Fruit fly (Drosophila melanogaster) whole organism, larva: ENCODE measurements around the gene CG6770.

ENCODE experiments used
- noc ChIP-seq: fragments of 200-800 bp; sonication (Bioruptor generic); optimal IDR thresholded peaks from 3 replicates; lab custom pipeline; 2019; ENCODE audit warnings: missing biosample characterization, mild to moderate bottlenecking, missing genetic modification characterization, moderate library complexity

The CG6770 gene

DNA sequence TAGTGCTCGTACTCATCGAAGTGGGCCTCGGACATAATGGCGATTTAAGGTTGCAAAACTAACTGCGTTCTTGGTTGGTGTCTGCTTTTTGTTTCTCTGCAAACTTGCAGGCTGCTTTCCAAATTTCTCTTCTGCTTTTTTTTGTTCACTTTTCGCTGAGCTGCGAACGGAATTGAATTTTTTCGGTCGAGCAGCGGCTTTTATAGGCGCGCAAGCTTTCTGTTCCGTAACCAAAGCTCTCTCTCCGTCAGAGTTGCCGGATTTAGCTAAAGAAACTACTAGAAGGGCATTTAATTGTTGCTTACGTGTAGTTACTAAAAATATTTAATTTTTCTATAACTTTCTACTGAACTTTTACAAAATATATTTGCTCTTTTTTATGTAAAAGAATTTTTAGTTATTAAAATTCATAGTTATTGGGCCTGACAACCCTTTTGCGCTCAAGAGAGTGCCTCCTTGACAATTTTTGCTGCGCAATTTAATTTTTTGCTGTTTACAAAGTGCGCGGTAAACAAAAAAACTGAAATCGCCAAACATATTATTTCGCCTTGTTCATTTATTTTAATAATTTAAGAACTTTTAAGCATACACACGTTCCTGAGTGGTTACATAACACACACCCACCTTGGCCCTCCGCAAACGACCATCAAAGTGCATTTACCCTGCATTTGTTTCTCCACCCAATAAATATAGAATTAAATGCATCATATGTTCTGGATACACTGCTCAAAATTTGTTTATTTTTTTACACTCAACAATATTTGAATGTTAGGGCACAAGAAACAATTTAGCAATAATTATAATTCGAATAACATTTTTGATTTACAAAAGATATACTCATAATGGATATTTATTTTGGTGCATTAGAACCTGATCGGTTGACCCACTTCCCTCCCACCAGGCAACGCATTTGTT, at the start of gene CG6770:
Gene CG6770, minus strand, starts transcription at position 178 of the 915 bp plus-strand sequence.
- peak; percentile 87 for TF ChIP-seq noc (tag; lab: Kevin White, UChicago)

dm6 chr2L:12093652-12094051, 47.7 kb upstream of the CG6770 start:
- TF ChIP-seq noc (tag; lab: Kevin White, UChicago): no peak

DNA sequence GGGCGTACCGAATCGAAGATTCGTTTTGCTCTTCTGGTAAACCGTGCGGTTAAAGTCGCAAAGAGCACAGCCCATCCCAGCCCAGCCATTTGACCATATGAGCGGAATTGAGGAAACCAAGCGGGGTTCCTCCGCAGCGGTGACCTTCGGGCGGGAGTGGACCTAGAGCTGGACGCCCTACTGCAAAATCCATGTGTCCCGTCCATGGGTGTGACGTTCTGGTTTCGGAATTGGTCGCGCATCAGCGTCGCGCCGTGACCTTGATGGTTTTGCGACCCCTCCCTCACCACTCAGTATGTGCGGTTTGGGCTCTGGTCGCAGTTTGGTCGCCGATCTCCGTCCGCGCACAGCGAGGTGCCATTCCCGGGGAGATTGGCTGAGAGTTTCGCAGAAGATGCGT, 46.8 kb upstream of the CG6770 start:
- no peak for TF ChIP-seq noc (tag; lab: Kevin White, UChicago)

DNA sequence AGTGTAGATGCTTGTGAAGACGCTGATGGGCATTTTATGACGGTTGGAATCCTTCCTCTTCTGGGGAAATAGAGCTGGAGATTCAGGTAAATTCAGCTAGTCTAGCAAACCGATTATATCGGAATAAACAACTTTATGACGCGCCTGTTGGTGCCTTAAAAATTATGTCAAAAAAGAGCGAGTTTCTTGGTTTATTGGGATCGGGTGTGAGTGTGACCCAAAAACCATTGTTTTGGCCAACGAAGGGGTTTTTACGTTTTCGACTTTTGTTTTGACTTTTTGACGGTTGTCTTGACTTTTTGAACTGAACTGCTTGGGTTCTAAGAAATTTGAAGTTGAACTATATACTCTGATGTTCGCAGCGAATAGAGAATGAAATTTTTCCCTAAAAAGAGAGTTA, 46.1 kb upstream of the CG6770 start:
- TF ChIP-seq noc (tag; lab: Kevin White, UChicago): no peak

- no peak for TF ChIP-seq noc (tag; lab: Kevin White, UChicago)
Observed at dm6 chr2L:12091522-12091921, 45.6 kb upstream of the CG6770 start, which contains the start of gene Pex19. Pex19 (plus strand) TSS chr2L:12091822.

DNA sequence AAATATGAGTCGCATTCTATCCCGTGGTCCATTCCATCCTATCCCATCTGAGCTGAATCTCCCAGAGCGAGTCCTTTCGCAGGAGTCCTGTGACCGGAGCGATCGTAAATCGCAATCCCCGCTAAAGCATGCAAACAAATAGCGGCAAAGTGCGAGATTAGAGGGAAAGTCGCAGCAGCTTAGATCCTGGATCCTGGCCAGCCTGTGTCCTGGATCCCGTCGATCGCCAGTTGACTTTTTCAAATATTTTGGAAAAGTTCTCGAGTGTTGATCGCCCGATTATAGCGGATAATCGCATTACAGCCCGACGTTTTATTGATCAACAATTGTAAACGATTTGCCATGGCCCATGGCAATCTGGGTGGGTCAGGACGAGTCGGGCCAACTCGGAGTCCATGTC, 43.2 kb upstream of the CG6770 start:
- no peak for TF ChIP-seq noc (tag; lab: Kevin White, UChicago)

- no peak for TF ChIP-seq noc (tag; lab: Kevin White, UChicago)
Observed at dm6 chr2L:12087442-12087841, 41.5 kb upstream of the CG6770 start.

dm6 chr2L:12085619-12086171, 39.8 kb upstream of the CG6770 start, which contains the start of gene prd:
prd (minus strand) TSS chr2L:12085827.
- no peak for TF ChIP-seq noc (tag; lab: Kevin White, UChicago)

DNA sequence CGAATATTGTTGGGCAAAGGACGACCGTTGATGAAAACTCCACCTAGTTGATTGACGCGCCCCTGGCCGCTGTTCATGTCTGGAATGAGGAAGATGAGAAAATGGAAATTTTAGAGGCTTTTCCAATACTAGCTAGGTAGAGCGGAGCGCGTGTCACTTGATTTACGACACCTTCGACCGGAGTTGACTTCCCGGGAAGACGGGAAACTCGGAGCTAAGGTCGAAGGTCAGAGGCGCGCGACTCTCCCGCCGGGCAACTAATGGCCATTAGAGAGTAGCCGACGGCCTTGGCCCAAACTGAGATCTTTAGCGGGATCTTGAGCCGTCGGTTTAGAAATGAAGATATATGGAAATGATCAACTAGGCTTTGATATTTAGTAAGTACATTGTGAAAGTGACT, 39.1 kb upstream of the CG6770 start:
- TF ChIP-seq noc (tag; lab: Kevin White, UChicago): no peak

DNA sequence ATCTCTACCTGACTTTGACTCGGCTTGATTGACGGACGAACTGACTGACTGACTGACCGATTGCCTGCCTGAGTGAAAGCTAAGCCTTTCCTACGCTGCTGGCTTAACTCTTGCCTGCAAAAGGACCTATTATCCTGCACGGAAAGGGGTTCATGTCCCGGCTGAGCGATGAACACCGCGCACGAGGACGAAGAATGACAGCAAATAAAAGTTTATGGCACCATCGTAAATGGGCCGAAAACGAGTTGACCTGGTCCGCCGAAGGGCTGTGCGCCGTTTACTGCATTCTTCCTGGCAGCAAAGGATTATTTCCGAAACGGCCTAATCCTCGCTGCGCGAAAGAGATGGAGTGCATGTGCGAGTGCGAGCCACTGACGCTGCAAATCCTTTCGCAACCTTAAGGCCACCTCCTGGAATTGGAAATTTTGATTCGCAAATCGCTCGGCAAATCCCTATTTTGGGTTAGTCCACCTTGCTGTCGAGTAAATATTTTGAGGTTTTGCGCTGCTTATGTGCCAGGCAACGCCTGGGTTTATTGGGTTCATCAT, 35.3 kb upstream of the CG6770 start:
- TF ChIP-seq noc (tag; lab: Kevin White, UChicago): no peak

dm6 chr2L:12079827-12080381, 34.0 kb upstream of the CG6770 start:
- no peak for TF ChIP-seq noc (tag; lab: Kevin White, UChicago)

dm6 chr2L:12078695-12079094, 32.8 kb upstream of the CG6770 start:
- TF ChIP-seq noc (tag; lab: Kevin White, UChicago): no peak

dm6 chr2L:12078123-12078658, 32.3 kb upstream of the CG6770 start:
- no peak for TF ChIP-seq noc (tag; lab: Kevin White, UChicago)

DNA sequence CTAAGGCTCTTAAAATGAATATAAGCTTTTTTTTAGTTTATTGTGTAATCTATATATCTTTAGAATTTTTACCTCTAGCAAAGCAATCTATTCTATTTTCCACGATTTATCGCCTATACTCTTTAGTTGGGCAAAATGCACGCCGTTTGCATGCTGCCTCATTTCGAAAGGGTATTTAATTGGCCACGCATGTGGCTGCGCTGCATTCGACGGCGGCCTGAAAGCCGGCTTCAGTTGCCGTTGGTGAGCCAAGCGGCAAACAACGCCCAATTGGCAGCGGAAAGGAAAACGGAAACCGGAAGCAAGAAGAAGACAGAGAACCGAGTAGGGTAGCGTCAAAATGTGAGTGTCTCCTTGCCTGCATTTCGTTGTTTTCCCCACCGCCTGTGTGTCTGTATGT, 29.9 kb upstream of the CG6770 start, which contains the start of gene CG14947:
Gene CG14947, plus strand, starts transcription at position 251 of the 400 bp plus-strand sequence.
- no peak for TF ChIP-seq noc (tag; lab: Kevin White, UChicago)

DNA sequence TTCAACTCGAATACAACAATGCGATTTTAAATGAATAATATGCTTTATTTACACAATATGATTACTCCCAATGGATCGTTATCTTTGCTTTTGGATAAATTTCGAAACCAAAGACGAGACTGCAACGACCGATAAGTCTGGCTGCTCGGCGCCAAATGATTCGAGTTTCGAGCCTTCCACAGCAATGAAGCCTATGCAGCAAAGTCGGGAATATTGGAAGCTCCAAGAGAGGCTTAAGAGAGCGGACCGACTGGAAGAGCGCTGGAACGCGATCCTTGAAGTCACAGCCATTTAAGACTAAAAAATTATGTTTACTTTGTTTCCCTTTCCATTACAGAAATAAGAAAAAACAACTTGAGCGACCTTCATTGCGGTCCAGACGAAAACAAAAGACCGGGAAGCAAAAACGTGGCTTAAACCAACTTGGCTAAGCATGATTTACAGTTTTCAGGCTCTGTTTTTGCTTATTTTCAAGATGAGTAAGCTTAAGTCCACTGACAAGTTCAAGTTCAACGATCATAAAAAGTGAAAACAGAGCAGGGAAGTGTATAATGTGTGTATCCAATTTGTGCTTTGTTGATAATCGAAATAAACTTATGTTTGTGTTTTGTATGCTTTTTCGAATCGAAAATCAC, 20.8 kb upstream of the CG6770 start, which contains the start of gene firl:
Gene firl, minus strand, starts transcription at position 159 of the 635 bp plus-strand sequence.
- no peak for TF ChIP-seq noc (tag; lab: Kevin White, UChicago)
